Fruit fly (Drosophila melanogaster) whole organism, embryonic: ENCODE results near the gene Idgf3.

Experiments used
- Bgb ChIP-seq: fragments of 200-800 bp; sonication (Bioruptor generic); IDR thresholded peaks from 2 replicates; pipeline ENCODE4 v1.3.6; 2022; ENCODE audit warnings: missing biosample characterization, missing genetic modification characterization; ENCODE audit not compliant: partially characterized antibody
- CG10274 ChIP-seq: fragments of 200-800 bp; sonication (Bioruptor generic); optimal IDR thresholded peaks from 3 replicates; lab custom pipeline; 2017; ENCODE audit warnings: missing biosample characterization, mild to moderate bottlenecking, missing genetic modification characterization
- CG11093 ChIP-seq: fragments of 200-800 bp; sonication (Bioruptor generic); IDR thresholded peaks from 3 replicates; pipeline ENCODE4 v1.3.6; 2022; ENCODE audit warnings: missing biosample characterization, missing genetic modification characterization
- CG11247 ChIP-seq: fragments of 200-800 bp; sonication (Bioruptor generic); IDR thresholded peaks from 2 replicates; pipeline ENCODE4 v1.3.6; 2022; ENCODE audit warnings: missing biosample characterization, missing genetic modification characterization
- CG11456 ChIP-seq: fragments of 200-800 bp; sonication (Bioruptor generic); IDR thresholded peaks from 3 replicates; pipeline ENCODE4 v1.3.6; 2022; ENCODE audit warnings: missing biosample characterization, missing genetic modification characterization
- CG11696 ChIP-seq: fragments of 200-800 bp; sonication (Bioruptor generic); IDR thresholded peaks from 2 replicates; pipeline ENCODE4 v1.3.6; 2022; ENCODE audit warnings: missing biosample characterization, missing genetic modification characterization
- CG12104 ChIP-seq: fragments of 200-800 bp; sonication (Bioruptor generic); optimal IDR thresholded peaks from 3 replicates; lab custom pipeline; 2016; ENCODE audit warnings: missing biosample characterization, missing genetic modification characterization
- CG12769 ChIP-seq: fragments of 200-800 bp; sonication (Bioruptor generic); optimal IDR thresholded peaks from 2 replicates; lab custom pipeline; 2019; ENCODE audit warnings: missing biosample characterization, mild to moderate bottlenecking, missing genetic modification characterization, moderate library complexity
- CG12942 ChIP-seq: fragments of 200-800 bp; sonication (Bioruptor generic); optimal IDR thresholded peaks from 3 replicates; lab custom pipeline; 2016; ENCODE audit warnings: missing biosample characterization, missing genetic modification characterization
- CG13123 ChIP-seq: fragments of 200-800 bp; sonication (Bioruptor generic); optimal IDR thresholded peaks from 2 replicates; lab custom pipeline; 2016; ENCODE audit warnings: missing biosample characterization, missing genetic modification characterization
- CG13296 ChIP-seq: fragments of 200-800 bp; sonication (Bioruptor generic); optimal IDR thresholded peaks from 3 replicates; lab custom pipeline; 2018; ENCODE audit warnings: missing biosample characterization, mild to moderate bottlenecking, missing genetic modification characterization
- CG13624 ChIP-seq: fragments of 200-800 bp; sonication (Bioruptor generic); optimal IDR thresholded peaks from 2 replicates; lab custom pipeline; 2016; ENCODE audit warnings: missing biosample characterization, missing genetic modification characterization
- CG14050 ChIP-seq: fragments of 200-800 bp; sonication (Bioruptor generic); IDR thresholded peaks from 3 replicates; pipeline ENCODE4 v1.3.6; 2022; ENCODE audit warnings: missing biosample characterization, missing genetic modification characterization
- CG14965 ChIP-seq: fragments of 200-800 bp; sonication (Bioruptor generic); optimal IDR thresholded peaks from 2 replicates; lab custom pipeline; 2016; ENCODE audit warnings: missing biosample characterization, missing genetic modification characterization, borderline replicate concordance
- CG15269 ChIP-seq: fragments of 200-800 bp; sonication (Bioruptor generic); optimal IDR thresholded peaks from 2 replicates; lab custom pipeline; 2018; ENCODE audit warnings: missing biosample characterization, mild to moderate bottlenecking, missing genetic modification characterization, moderate library complexity
- CG15696 ChIP-seq: fragments of 200-800 bp; sonication (Bioruptor generic); optimal IDR thresholded peaks from 2 replicates; lab custom pipeline; 2019; ENCODE audit warnings: missing biosample characterization, mild to moderate bottlenecking, missing genetic modification characterization, moderate library complexity
- CG16779 ChIP-seq: fragments of 200-800 bp; sonication (Bioruptor generic); IDR thresholded peaks from 2 replicates; pipeline ENCODE4 v1.3.6; 2022; ENCODE audit warnings: missing biosample characterization, missing genetic modification characterization
- CG18764 ChIP-seq: fragments of 200-800 bp; sonication (Bioruptor generic); optimal IDR thresholded peaks from 3 replicates; lab custom pipeline; 2016; ENCODE audit warnings: missing biosample characterization, missing genetic modification characterization
- CG2116 ChIP-seq: fragments of 200-800 bp; sonication (Bioruptor generic); optimal IDR thresholded peaks from 3 replicates; lab custom pipeline; 2018; ENCODE audit warnings: missing biosample characterization, mild to moderate bottlenecking, missing genetic modification characterization
- CG32767 ChIP-seq: fragments of 200-800 bp; sonication (Bioruptor generic); IDR thresholded peaks from 2 replicates; pipeline ENCODE4 v1.3.6; 2022; ENCODE audit warnings: missing biosample characterization, missing genetic modification characterization
- CG34376 ChIP-seq: fragments of 200-800 bp; sonication (Bioruptor generic); optimal IDR thresholded peaks from 2 replicates; lab custom pipeline; 2018; ENCODE audit warnings: missing biosample characterization, mild to moderate bottlenecking, missing genetic modification characterization
- CG4404 ChIP-seq: fragments of 200-800 bp; sonication (Bioruptor generic); IDR thresholded peaks from 2 replicates; pipeline ENCODE4 v1.3.6; 2022; ENCODE audit warnings: missing biosample characterization, missing genetic modification characterization
- CG7357 ChIP-seq: fragments of 200-800 bp; sonication (Bioruptor generic); IDR thresholded peaks from 3 replicates; pipeline ENCODE4 v1.3.6; 2022; ENCODE audit warnings: missing biosample characterization, missing genetic modification characterization
- CG8281 ChIP-seq: fragments of 200-800 bp; sonication (Bioruptor generic); optimal IDR thresholded peaks from 2 replicates; lab custom pipeline; 2018; ENCODE audit warnings: missing biosample characterization, mild to moderate bottlenecking, missing genetic modification characterization, moderate library complexity
- Dad ChIP-seq: fragments of 200-800 bp; sonication (Bioruptor generic); optimal IDR thresholded peaks from 3 replicates; lab custom pipeline; 2016; ENCODE audit warnings: missing biosample characterization, missing genetic modification characterization
- Dfd ChIP-seq, 2 experiments: fragments of >200 bp; optimal IDR thresholded peaks; 2 replicates each; lab custom pipeline; 2017; ENCODE audit warnings: missing biosample characterization in 2 of 2, missing genetic modification characterization in 2 of 2
- Dip2 ChIP-seq: fragments of 200-800 bp; sonication (Bioruptor generic); IDR thresholded peaks from 2 replicates; pipeline ENCODE4 v1.3.6; 2022; ENCODE audit warnings: missing biosample characterization, missing genetic modification characterization
- Doc3 ChIP-seq: fragments of 200-800 bp; sonication (Bioruptor generic); IDR thresholded peaks from 3 replicates; pipeline ENCODE4 v1.3.6; 2022; ENCODE audit warnings: missing biosample characterization, missing genetic modification characterization; ENCODE audit not compliant: partially characterized antibody
- H15 ChIP-seq: fragments of 200-800 bp; sonication (Bioruptor generic); IDR thresholded peaks from 3 replicates; pipeline ENCODE4 v1.3.6; 2022; ENCODE audit warnings: missing biosample characterization, missing genetic modification characterization
- Hsf ChIP-seq: fragments of 200-800 bp; sonication (Bioruptor generic); optimal IDR thresholded peaks from 3 replicates; lab custom pipeline; 2016; ENCODE audit warnings: missing biosample characterization, missing genetic modification characterization
- Meics ChIP-seq: fragments of 200-800 bp; sonication (Bioruptor generic); optimal IDR thresholded peaks from 2 replicates; lab custom pipeline; 2017; ENCODE audit warnings: missing biosample characterization, mild to moderate bottlenecking, missing genetic modification characterization
- NfI ChIP-seq: fragments of 200-800 bp; sonication (Bioruptor generic); optimal IDR thresholded peaks from 3 replicates; lab custom pipeline; 2018; ENCODE audit warnings: missing biosample characterization, mild to moderate bottlenecking, missing genetic modification characterization, moderate library complexity
- Opbp ChIP-seq: fragments of 200-800 bp; sonication (Bioruptor generic); IDR thresholded peaks from 3 replicates; pipeline ENCODE4 v1.3.6; 2022; ENCODE audit warnings: missing biosample characterization, missing genetic modification characterization; ENCODE audit not compliant: partially characterized antibody
- Pdp1 ChIP-seq, 2 experiments: fragments of 200-800 bp; sonication (Bioruptor generic); optimal IDR thresholded peaks; 3 replicates each; lab custom pipeline; 2016; ENCODE audit warnings: missing biosample characterization in 2 of 2, missing genetic modification characterization in 2 of 2, mild to moderate bottlenecking in 1 of 2, moderate library complexity in 1 of 2
- Rx ChIP-seq: fragments of 200-800 bp; sonication (Bioruptor generic); IDR thresholded peaks from 2 replicates; pipeline ENCODE4 v1.3.6; 2022; ENCODE audit warnings: missing biosample characterization, missing genetic modification characterization
- cwo ChIP-seq: fragments of 200-800 bp; sonication (Bioruptor generic); optimal IDR thresholded peaks from 3 replicates; lab custom pipeline; 2017; ENCODE audit warnings: missing biosample characterization, missing genetic modification characterization, mild to moderate bottlenecking, moderate library complexity, missing genetic modification reagents
- dm ChIP-seq: fragments of 200-800 bp; sonication (Bioruptor generic); optimal IDR thresholded peaks from 3 replicates; lab custom pipeline; 2016; ENCODE audit warnings: missing biosample characterization, missing genetic modification characterization
- dmrt99B ChIP-seq: fragments of 200-800 bp; sonication (Bioruptor generic); optimal IDR thresholded peaks from 2 replicates; lab custom pipeline; 2018; ENCODE audit warnings: missing biosample characterization, mild to moderate bottlenecking, missing genetic modification characterization, moderate library complexity
- gce ChIP-seq: fragments of 200-800 bp; sonication (Bioruptor generic); IDR thresholded peaks from 3 replicates; pipeline ENCODE4 v1.3.6; 2022; ENCODE audit warnings: missing biosample characterization, missing genetic modification characterization
- insv ChIP-seq, 2 experiments: fragments of 200-800 bp; sonication (Bioruptor generic); optimal IDR thresholded peaks; 3 replicates each; lab custom pipeline; 2016 to 2018; ENCODE audit warnings: missing biosample characterization in 2 of 2, missing genetic modification characterization in 2 of 2
- jumu ChIP-seq: fragments of 200-800 bp; sonication (Bioruptor generic); optimal IDR thresholded peaks from 3 replicates; lab custom pipeline; 2016; ENCODE audit warnings: missing biosample characterization, missing genetic modification characterization
- maf-S ChIP-seq: fragments of 200-800 bp; sonication (Bioruptor generic); optimal IDR thresholded peaks from 2 replicates; lab custom pipeline; 2016; ENCODE audit warnings: missing biosample characterization, missing genetic modification characterization
- oc ChIP-seq: fragments of 200-800 bp; sonication (Bioruptor generic); optimal IDR thresholded peaks from 2 replicates; lab custom pipeline; 2018; ENCODE audit warnings: missing biosample characterization, mild to moderate bottlenecking, missing genetic modification characterization, moderate library complexity
- org-1 ChIP-seq: fragments of 200-800 bp; sonication (Bioruptor generic); optimal IDR thresholded peaks from 2 replicates; lab custom pipeline; 2017; ENCODE audit warnings: missing biosample characterization, missing genetic modification characterization
- pnt ChIP-seq: fragments of 200-800 bp; sonication (Bioruptor generic); optimal IDR thresholded peaks from 3 replicates; lab custom pipeline; 2016; ENCODE audit warnings: missing biosample characterization, missing genetic modification characterization
- pros ChIP-seq: fragments of 200-800 bp; sonication (Bioruptor generic); optimal IDR thresholded peaks from 3 replicates; lab custom pipeline; 2019; ENCODE audit warnings: missing biosample characterization, mild to moderate bottlenecking, missing genetic modification characterization, moderate library complexity
- shn ChIP-seq: fragments of 200-800 bp; sonication (Bioruptor generic); optimal IDR thresholded peaks from 3 replicates; lab custom pipeline; 2016; ENCODE audit warnings: missing biosample characterization, missing genetic modification characterization
- sim ChIP-seq: fragments of 200-800 bp; sonication (Bioruptor generic); IDR thresholded peaks from 2 replicates; pipeline ENCODE4 v1.3.6; 2022; ENCODE audit warnings: missing biosample characterization, missing genetic modification characterization
- sr ChIP-seq: fragments of 200-800 bp; sonication (Bioruptor generic); IDR thresholded peaks from 3 replicates; pipeline ENCODE4 v1.3.6; 2022; ENCODE audit warnings: missing biosample characterization, missing genetic modification characterization

Gene Idgf3

dm6 chr2L:16492617-16493203 lies 42.0 kb downstream of the Idgf3 start (continued):
- peak; percentile 58; the same call in 2 of the 3 replicates for TF ChIP-seq CG14050 (GFP tag; lab: Robert Waterston, UW)
- TF ChIP-seq cwo = peak; percentile 70
- TF ChIP-seq CG13296 (GFP tag; lab: Kevin White, UChicago) = peak; percentile 75
- TF ChIP-seq CG7357 (GFP tag; lab: Robert Waterston, UW) = peak; percentile 53; the same call in 1 of the 3 replicates
- TF ChIP-seq CG18764 (GFP tag; lab: Kevin White, UChicago) = peak; percentile 42
- peak; percentile 57; the same call in 1 of the 3 replicates for TF ChIP-seq H15 (GFP tag; lab: Robert Waterston, UW)
- TF ChIP-seq CG13624 (GFP tag; lab: Kevin White, UChicago) = peak; percentile 6
- TF ChIP-seq CG14965 (GFP tag; lab: Kevin White, UChicago) = no peak
- peak; percentile 2 for TF ChIP-seq CG34376 (GFP tag; lab: Kevin White, UChicago)
- 0 out of 2 replicates have a peak, but pooled peaks have one; percentile 46 for TF ChIP-seq sim (GFP tag; lab: Robert Waterston, UW)
- TF ChIP-seq gce (GFP tag; lab: Robert Waterston, UW) = no peak
- peak; percentile 67 for TF ChIP-seq org-1 (GFP tag; lab: Kevin White, UChicago)
- TF ChIP-seq CG12769 (tag; lab: Kevin White, UChicago) = peak; percentile 79
- peak; percentile 51 for TF ChIP-seq CG13123
- peak; percentile 62; the same call in 1 of the 3 replicates for TF ChIP-seq CG11456 (GFP tag; lab: Robert Waterston, UW)
- no peak for TF ChIP-seq Dip2 (GFP tag; lab: Robert Waterston, UW)
- TF ChIP-seq shn (GFP tag; lab: Kevin White, UChicago) = peak; percentile 56
- TF ChIP-seq pros (GFP tag; lab: Kevin White, UChicago) = peak; percentile 0
- peak; percentile 67; the same call in 1 of the 2 replicates for TF ChIP-seq CG32767 (GFP tag; lab: Robert Waterston, UW)
- TF ChIP-seq Bgb (GFP tag; lab: Robert Waterston, UW) = no peak
- peak; percentile 81 for TF ChIP-seq NfI
- peak; percentile 86; the same call in 1 of the 3 replicates for TF ChIP-seq sr (GFP tag; lab: Robert Waterston, UW)
- no peak for TF ChIP-seq CG16779 (GFP tag; lab: Robert Waterston, UW)
- peak; percentile 82 for TF ChIP-seq CG15696 (tag; lab: Kevin White, UChicago)
- TF ChIP-seq insv (GFP tag; optimal IDR thresholded peaks at IDR 0.05; lab: Kevin White, UChicago) = peak in 1 of 2 experiments; percentile 17
- peak; percentile 58 for TF ChIP-seq Dad (GFP tag; lab: Kevin White, UChicago)
- peak; percentile 61 for TF ChIP-seq CG10274
- no peak for TF ChIP-seq Opbp (GFP tag; lab: Robert Waterston, UW)
- peak; percentile 29 for TF ChIP-seq CG2116 (GFP tag; lab: Kevin White, UChicago)
- peak; percentile 60 for TF ChIP-seq CG12104
- TF ChIP-seq oc = peak; percentile 63
- TF ChIP-seq CG4404 (GFP tag; lab: Robert Waterston, UW) = peak; percentile 70
- TF ChIP-seq pnt (GFP tag; lab: Kevin White, UChicago) = peak; percentile 21
- TF ChIP-seq maf-S (GFP tag; lab: Kevin White, UChicago) = peak; percentile 75
- peak; percentile 87 for TF ChIP-seq CG15269
- peak; percentile 47; the same call in 1 of the 2 replicates for TF ChIP-seq CG11247 (GFP tag; lab: Robert Waterston, UW)
- no peak for TF ChIP-seq Rx (GFP tag; lab: Robert Waterston, UW)
- peak; percentile 89 for TF ChIP-seq dmrt99B
- TF ChIP-seq Meics (GFP tag; lab: Kevin White, UChicago) = peak; percentile 63
- TF ChIP-seq Hsf (GFP tag; lab: Kevin White, UChicago) = peak; percentile 76
- TF ChIP-seq CG11696 (GFP tag; lab: Robert Waterston, UW) = peak; percentile 58; the same call in 1 of the 2 replicates
- peak; percentile 49; the same call in 1 of the 3 replicates for TF ChIP-seq CG11093 (GFP tag; lab: Robert Waterston, UW)
- peak; percentile 73 to 94 for TF ChIP-seq Pdp1 (GFP tag; optimal IDR thresholded peaks at IDR 0.05; lab: Kevin White, UChicago)
- TF ChIP-seq CG12942 (GFP tag; lab: Kevin White, UChicago) = peak; percentile 57
- no peak for TF ChIP-seq Doc3
- peak; percentile 8 for TF ChIP-seq dm (GFP tag; lab: Kevin White, UChicago)
- peak; percentile 47 for TF ChIP-seq CG8281
- no peak for TF ChIP-seq Dfd (GFP tag; optimal IDR thresholded peaks at IDR 0.05; lab: Kevin White, UChicago)
- TF ChIP-seq jumu (GFP tag; lab: Kevin White, UChicago) = peak; percentile 57
